Worm (Caenorhabditis elegans) whole organism, L2 larva: ENCODE measurements around the gene rcat-1.
A peak's percentile ranks its signal among the peaks of the same experiment; 100 is the strongest.

Experiments
- C34F6.9 ChIP-seq: fragments of 150-350 bp; optimal IDR thresholded peaks from 2 replicates; lab custom pipeline; 2014; ENCODE audit warnings: missing biosample characterization, missing genetic modification characterization
- F13H6.1 ChIP-seq: sonication (generic microtip); optimal IDR thresholded peaks from 2 replicates; lab custom pipeline; 2016; ENCODE audit warnings: missing genetic modification characterization, missing compliant biosample characterization
- R02D3.7 ChIP-seq: fragments of 150-350 bp; optimal IDR thresholded peaks from 2 replicates; lab custom pipeline; 2014; ENCODE audit warnings: missing biosample characterization, missing genetic modification characterization
- ZK546.5 ChIP-seq: sonication (generic microtip); optimal IDR thresholded peaks from 2 replicates; lab custom pipeline; 2017; ENCODE audit warnings: missing biosample characterization, missing genetic modification characterization
- alr-1 ChIP-seq: fragments of 150-350 bp; optimal IDR thresholded peaks from 2 replicates; lab custom pipeline; 2014; ENCODE audit warnings: missing biosample characterization, missing genetic modification characterization
- aly-2 ChIP-seq: fragments of 150-350 bp; optimal IDR thresholded peaks from 2 replicates; lab custom pipeline; 2014; ENCODE audit warnings: missing biosample characterization, missing genetic modification characterization
- ama-1 ChIP-seq: fragments of 150-350 bp; optimal IDR thresholded peaks from 2 replicates; lab custom pipeline; 2018; ENCODE audit warnings: inconsistent platforms
- blmp-1 ChIP-seq: sonication (generic microtip); optimal IDR thresholded peaks from 2 replicates; lab custom pipeline; 2017; ENCODE audit warnings: missing genetic modification characterization, mild to moderate bottlenecking, missing compliant biosample characterization, antibody characterized with exemption, moderate library complexity; ENCODE audit not compliant: insufficient read depth
- ceh-16 ChIP-seq: fragments of 150-350 bp; optimal IDR thresholded peaks from 2 replicates; lab custom pipeline; 2014; ENCODE audit warnings: missing biosample characterization, missing genetic modification characterization
- ceh-82 ChIP-seq: fragments of 150-350 bp; optimal IDR thresholded peaks from 2 replicates; lab custom pipeline; 2014; ENCODE audit warnings: missing biosample characterization, missing genetic modification characterization
- crh-2 ChIP-seq: sonication (generic microtip); optimal IDR thresholded peaks from 2 replicates; lab custom pipeline; 2017; ENCODE audit warnings: missing biosample characterization, missing genetic modification characterization
- dmd-4 ChIP-seq: sonication (generic microtip); optimal IDR thresholded peaks from 2 replicates; lab custom pipeline; 2017; ENCODE audit warnings: missing biosample characterization, missing genetic modification characterization
- elt-1 ChIP-seq: fragments of 150-350 bp; optimal IDR thresholded peaks from 2 replicates; lab custom pipeline; 2014; ENCODE audit warnings: missing biosample characterization, missing genetic modification characterization
- elt-3 ChIP-seq: sonication (generic microtip); optimal IDR thresholded peaks from 2 replicates; lab custom pipeline; 2017; ENCODE audit warnings: missing biosample characterization, missing genetic modification characterization
- fos-1 ChIP-seq: fragments of 150-350 bp; optimal IDR thresholded peaks from 2 replicates; lab custom pipeline; 2014; ENCODE audit warnings: missing biosample characterization, missing genetic modification characterization
- gmeb-1 ChIP-seq: fragments of 150-350 bp; optimal IDR thresholded peaks from 2 replicates; lab custom pipeline; 2014; ENCODE audit warnings: missing biosample characterization, missing genetic modification characterization
- lin-11 ChIP-seq: fragments of 150-350 bp; sonication (generic microtip); optimal IDR thresholded peaks from 2 replicates; lab custom pipeline; 2014; ENCODE audit warnings: missing biosample characterization, missing genetic modification characterization, inconsistent platforms, mixed read lengths
- lin-13 ChIP-seq: fragments of 150-350 bp; optimal IDR thresholded peaks from 2 replicates; lab custom pipeline; 2014; ENCODE audit warnings: missing biosample characterization, missing genetic modification reagents, missing genetic modification characterization
- lin-39 ChIP-seq: fragments of 150-350 bp; optimal IDR thresholded peaks from 2 replicates; lab custom pipeline; 2014; ENCODE audit warnings: missing biosample characterization, missing genetic modification reagents, missing genetic modification characterization
- lsy-2 ChIP-seq, 2 experiments: fragments of 150-350 bp in 1 of 2; sonication (generic microtip) in 1 of 2; optimal IDR thresholded peaks; 2 replicates each; lab custom pipeline; 2014 to 2017; ENCODE audit warnings: missing biosample characterization in 2 of 2, missing genetic modification characterization in 2 of 2
- mab-5 ChIP-seq: fragments of 150-350 bp; optimal IDR thresholded peaks from 2 replicates; lab custom pipeline; 2014; ENCODE audit warnings: missing biosample characterization, missing genetic modification characterization
- mbf-1 ChIP-seq: sonication (generic microtip); optimal IDR thresholded peaks from 2 replicates; lab custom pipeline; 2017; ENCODE audit warnings: missing biosample characterization, missing genetic modification characterization
- mdl-1 ChIP-seq, 2 experiments: fragments of 150-350 bp in 1 of 2; sonication (generic microtip) in 1 of 2; optimal IDR thresholded peaks; 2 replicates each; lab custom pipeline; 2017; ENCODE audit warnings: missing biosample characterization in 2 of 2, missing genetic modification characterization in 2 of 2
- nhr-10 ChIP-seq: sonication (generic microtip); optimal IDR thresholded peaks from 2 replicates; lab custom pipeline; 2017; ENCODE audit warnings: missing biosample characterization, missing genetic modification characterization
- nhr-11 ChIP-seq: fragments of 150-350 bp; optimal IDR thresholded peaks from 2 replicates; lab custom pipeline; 2014; ENCODE audit warnings: missing biosample characterization, missing genetic modification characterization
- nhr-12 ChIP-seq: fragments of 150-350 bp; optimal IDR thresholded peaks from 2 replicates; lab custom pipeline; 2014; ENCODE audit warnings: missing biosample characterization, missing genetic modification characterization
- nhr-129 ChIP-seq: fragments of 150-350 bp; optimal IDR thresholded peaks from 2 replicates; lab custom pipeline; 2014; ENCODE audit warnings: missing biosample characterization, missing genetic modification characterization
- nhr-21 ChIP-seq: fragments of 150-350 bp; optimal IDR thresholded peaks from 2 replicates; lab custom pipeline; 2014; ENCODE audit warnings: missing biosample characterization, missing genetic modification characterization
- nhr-23 ChIP-seq: fragments of 150-350 bp; optimal IDR thresholded peaks from 2 replicates; lab custom pipeline; 2014; ENCODE audit warnings: missing biosample characterization, missing genetic modification reagents, missing genetic modification characterization
- nhr-25 ChIP-seq: fragments of 150-350 bp; sonication (generic microtip); optimal IDR thresholded peaks from 3 replicates; lab custom pipeline; 2014; ENCODE audit warnings: missing biosample characterization, missing genetic modification characterization
- nhr-6 ChIP-seq: fragments of 150-350 bp; optimal IDR thresholded peaks from 2 replicates; lab custom pipeline; 2014; ENCODE audit warnings: missing biosample characterization, missing genetic modification characterization
- nhr-77 ChIP-seq: fragments of 150-350 bp; optimal IDR thresholded peaks from 2 replicates; lab custom pipeline; 2014; ENCODE audit warnings: missing biosample characterization, missing genetic modification characterization
- peb-1 ChIP-seq: fragments of 150-350 bp; optimal IDR thresholded peaks from 2 replicates; lab custom pipeline; 2014; ENCODE audit warnings: missing biosample characterization, missing genetic modification characterization
- sem-4 ChIP-seq: fragments of 150-350 bp; optimal IDR thresholded peaks from 2 replicates; lab custom pipeline; 2014; ENCODE audit warnings: missing biosample characterization, missing genetic modification reagents, missing genetic modification characterization
- skn-1 ChIP-seq: sonication (generic microtip); optimal IDR thresholded peaks from 2 replicates; lab custom pipeline; 2017; ENCODE audit warnings: missing biosample characterization, missing genetic modification characterization
- sma-3 ChIP-seq: sonication (generic microtip); optimal IDR thresholded peaks from 2 replicates; lab custom pipeline; 2016; ENCODE audit warnings: missing genetic modification reagents, missing genetic modification characterization, missing compliant biosample characterization
- sma-9 ChIP-seq, 2 experiments: fragments of 150-350 bp in 1 of 2; sonication (generic microtip) in 1 of 2; optimal IDR thresholded peaks; 2 replicates each; lab custom pipeline; 2014 to 2016; ENCODE audit warnings: missing genetic modification characterization in 2 of 2, mild to moderate bottlenecking in 1 of 2, missing biosample characterization in 1 of 2, missing compliant biosample characterization in 1 of 2, missing genetic modification reagents in 1 of 2, moderate library complexity in 1 of 2
- snpc-4 ChIP-seq: fragments of 150-350 bp; optimal IDR thresholded peaks from 2 replicates; lab custom pipeline; 2014; ENCODE audit warnings: missing biosample characterization, missing genetic modification characterization
- unc-55 ChIP-seq: fragments of 150-350 bp; sonication (generic microtip); optimal IDR thresholded peaks from 3 replicates; lab custom pipeline; 2014; ENCODE audit warnings: missing biosample characterization, missing genetic modification reagents, missing genetic modification characterization
- unc-62 ChIP-seq: fragments of 150-350 bp; optimal IDR thresholded peaks from 2 replicates; lab custom pipeline; 2014; ENCODE audit warnings: missing biosample characterization, missing genetic modification reagents, missing genetic modification characterization
- zag-1 ChIP-seq: fragments of 150-350 bp; optimal IDR thresholded peaks from 2 replicates; lab custom pipeline; 2014; ENCODE audit warnings: missing biosample characterization, missing genetic modification characterization
- ztf-1 ChIP-seq: fragments of 200-800 bp; sonication (Bioruptor generic); conservative IDR thresholded peaks from 2 replicates; pipeline ENCODE4 v1.3.6; 2022; ENCODE audit warnings: missing genetic modification characterization, missing compliant biosample characterization
- ztf-11 ChIP-seq: sonication (generic microtip); optimal IDR thresholded peaks from 2 replicates; lab custom pipeline; 2017; ENCODE audit warnings: missing biosample characterization, missing genetic modification characterization
- ztf-4 ChIP-seq: fragments of 150-350 bp; optimal IDR thresholded peaks from 2 replicates; lab custom pipeline; 2014; ENCODE audit warnings: missing biosample characterization, missing genetic modification characterization

Gene rcat-1

ce11 chrIV:257095-257494 lies 1.9 kb upstream of the rcat-1 start, which contains the start of gene R02D3.8:
Gene R02D3.8 (minus strand): TSS chrIV:257203.
- TF ChIP-seq gmeb-1 (tag; lab: Kevin White, UChicago) (peak; percentile 24), nhr-10 (tag; lab: Kevin White, UChicago) (no peak), unc-55 (GFP tag; lab: Kevin White, UChicago) (peak; percentile 50), lsy-2 (tag; optimal IDR thresholded peaks at IDR 0.05; lab: Kevin White, UChicago) (peak in 1 of 2 experiments; percentile 70), nhr-23 (no peak), C34F6.9 (tag; lab: Kevin White, UChicago) (peak; percentile 45), nhr-25 (tag; lab: Kevin White, UChicago) (peak; percentile 46), sma-9 (GFP tag; optimal IDR thresholded peaks at IDR 0.05; lab: Kevin White, UChicago) (peak; percentile 62), sma-9 (tag; optimal IDR thresholded peaks at IDR 0.05; lab: Kevin White, UChicago) (no peak), ceh-16 (tag; lab: Kevin White, UChicago) (no peak), crh-2 (tag; lab: Kevin White, UChicago) (peak; percentile 22), nhr-21 (tag; lab: Kevin White, UChicago) (peak; percentile 19), lin-39 (no peak), sma-3 (GFP tag; lab: Kevin White, UChicago) (peak; percentile 44), lin-13 (peak; percentile 10)

- TF ChIP-seq dmd-4 (tag; lab: Kevin White, UChicago) (no peak), sma-3 (GFP tag; lab: Kevin White, UChicago) (no peak), snpc-4 (tag; lab: Kevin White, UChicago) (no peak), mdl-1 (tag; optimal IDR thresholded peaks at IDR 0.05; lab: Kevin White, UChicago) (no peak), R02D3.7 (no peak), blmp-1 (tag; lab: Kevin White, UChicago) (no peak), ztf-11 (tag; lab: Kevin White, UChicago) (no peak)
These were observed 2.8 kb downstream of the rcat-1 start, which contains the start of gene grl-19 for ce11 chrIV:252454-252853. Gene grl-19 (minus strand): TSS chrIV:252554.

DNA sequence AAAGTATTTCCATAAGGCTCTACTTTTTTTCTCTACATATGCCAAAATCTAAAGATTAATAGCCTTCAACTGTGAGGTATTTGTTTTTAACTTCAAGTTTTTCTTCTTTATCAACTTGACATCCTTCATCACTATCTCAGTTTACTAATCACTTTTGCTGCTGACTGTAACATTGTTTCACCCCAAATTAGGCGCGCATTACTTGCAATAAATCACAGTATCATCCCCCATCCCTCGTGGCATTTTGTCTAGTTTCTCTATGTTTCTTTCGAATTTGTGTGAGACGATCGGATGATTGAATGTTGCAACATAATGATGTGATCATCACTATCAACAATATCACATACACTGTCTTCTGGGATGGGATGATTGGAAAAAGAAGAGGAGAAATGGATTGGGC lies 7.7 kb downstream of the rcat-1 start:
- TF ChIP-seq mbf-1 (tag; lab: Kevin White, UChicago) (no peak), unc-62 (GFP tag; lab: Kevin White, UChicago) (no peak), mab-5 (tag; lab: Kevin White, UChicago) (peak; percentile 40), ZK546.5 (tag; lab: Kevin White, UChicago) (no peak), nhr-23 (no peak), gmeb-1 (tag; lab: Kevin White, UChicago) (peak; percentile 56), lsy-2 (tag; optimal IDR thresholded peaks at IDR 0.05; lab: Kevin White, UChicago) (no peak), fos-1 (tag; lab: Kevin White, UChicago) (peak; percentile 52), nhr-12 (no peak), lin-39 (no peak), zag-1 (tag; lab: Kevin White, UChicago) (no peak), ama-1 (lab: Kevin White, UChicago) (no peak), F13H6.1 (no peak), nhr-21 (tag; lab: Kevin White, UChicago) (peak; percentile 80), ztf-4 (tag; lab: Kevin White, UChicago) (no peak), aly-2 (tag; lab: Kevin White, UChicago) (no peak), peb-1 (tag; lab: Kevin White, UChicago) (no peak), skn-1 (no peak), elt-1 (tag; lab: Kevin White, UChicago) (no peak), dmd-4 (tag; lab: Kevin White, UChicago) (no peak), crh-2 (tag; lab: Kevin White, UChicago) (peak; percentile 56), nhr-77 (tag; lab: Kevin White, UChicago) (no peak), blmp-1 (tag; lab: Kevin White, UChicago) (peak; percentile 73), ceh-16 (tag; lab: Kevin White, UChicago) (no peak), ztf-11 (tag; lab: Kevin White, UChicago) (no peak), mdl-1 (tag; optimal IDR thresholded peaks at IDR 0.05; lab: Kevin White, UChicago) (peak; percentile 67 to 86), ztf-1 (no peak), nhr-6 (tag; lab: Kevin White, UChicago) (peak; percentile 65), alr-1 (tag; lab: Kevin White, UChicago) (no peak), nhr-10 (tag; lab: Kevin White, UChicago) (no peak), sem-4 (tag; lab: Kevin White, UChicago) (no peak), nhr-129 (tag; lab: Kevin White, UChicago) (peak; percentile 48), ceh-82 (tag; lab: Kevin White, UChicago) (no peak), nhr-25 (tag; lab: Kevin White, UChicago) (peak; percentile 75), C34F6.9 (tag; lab: Kevin White, UChicago) (no peak), nhr-11 (tag; lab: Kevin White, UChicago) (no peak), lin-11 (no peak), elt-3 (no peak), sma-3 (GFP tag; lab: Kevin White, UChicago) (peak; percentile 79), sma-9 (GFP tag; optimal IDR thresholded peaks at IDR 0.05; lab: Kevin White, UChicago) (peak; percentile 86), sma-9 (tag; optimal IDR thresholded peaks at IDR 0.05; lab: Kevin White, UChicago) (no peak)
